Worm (Caenorhabditis elegans): ENCODE data around the gene itr-1.

DNA sequence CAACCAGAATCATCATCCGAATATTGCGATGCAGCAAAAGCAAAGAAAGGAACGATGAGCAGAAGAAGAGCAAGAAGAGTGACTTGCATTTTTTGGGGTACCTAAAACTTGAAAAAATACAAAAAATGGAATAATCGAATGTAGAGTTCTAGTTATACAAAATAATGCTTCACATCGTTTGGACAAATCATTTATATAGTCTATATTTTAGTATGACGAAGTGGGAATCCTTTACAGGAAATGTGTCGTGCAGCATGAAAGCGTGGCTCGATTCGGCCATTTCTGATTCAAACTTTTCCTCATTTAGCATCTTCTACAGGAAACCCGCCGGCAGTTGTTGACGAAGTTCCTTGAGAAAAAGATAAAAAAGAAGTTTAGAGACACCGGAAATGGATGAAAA, 32.0 kb upstream of the itr-1 start, which contains the start of gene nlp-20:
- TF ChIP-seq rec-8 (tag; optimal IDR thresholded peaks at IDR 0.05) (no peak), Y79H2A.3 (GFP tag; conservative IDR thresholded peaks at IDR 0.05) (no peak), ama-1 (optimal IDR thresholded peaks at IDR 0.05) (no peak), ama-1 (GFP tag; optimal IDR thresholded peaks at IDR 0.05) (no peak), Y53G8AR.9 (GFP tag; conservative IDR thresholded peaks at IDR 0.05) (no peak), pha-4 (tag; optimal IDR thresholded peaks at IDR 0.05) (no peak), sdz-38 (tag; optimal IDR thresholded peaks at IDR 0.05) (no peak), mcd-1 (GFP tag; IDR thresholded peaks at IDR 0.05) (no peak), madf-8 (GFP tag; conservative IDR thresholded peaks at IDR 0.05) (no peak), aptf-2 (GFP tag; conservative IDR thresholded peaks at IDR 0.05) (no peak), xnd-1 (tag; optimal IDR thresholded peaks at IDR 0.05) (no peak), ets-4 (GFP tag; optimal IDR thresholded peaks at IDR 0.05) (no peak), nhr-90 (tag; optimal IDR thresholded peaks at IDR 0.05) (no peak)
